Worm (Caenorhabditis elegans): Measurements from ENCODE around the gene B0496.11.

ce11 chrIV:7445236-7445635 is 11.5 kb upstream of the B0496.11 start, which contains the start of gene valv-1:
- no peak for TF ChIP-seq attf-4 (tag; optimal IDR thresholded peaks at IDR 0.05)
- TF ChIP-seq tra-1 (GFP tag; IDR thresholded peaks at IDR 0.05) = no peak
- no peak for TF ChIP-seq lin-38 (GFP tag; IDR thresholded peaks at IDR 0.05)

Data from whole organism, L4 larva.